Fruit fly (Drosophila melanogaster): ENCODE measurements around the gene CG9795.

CG9795 gene

dm6 chr3R:4284376-4284953 is 35.0 kb upstream of the CG9795 start:
- no peak for TF ChIP-seq net (GFP tag; optimal IDR thresholded peaks at IDR 0.05)

DNA sequence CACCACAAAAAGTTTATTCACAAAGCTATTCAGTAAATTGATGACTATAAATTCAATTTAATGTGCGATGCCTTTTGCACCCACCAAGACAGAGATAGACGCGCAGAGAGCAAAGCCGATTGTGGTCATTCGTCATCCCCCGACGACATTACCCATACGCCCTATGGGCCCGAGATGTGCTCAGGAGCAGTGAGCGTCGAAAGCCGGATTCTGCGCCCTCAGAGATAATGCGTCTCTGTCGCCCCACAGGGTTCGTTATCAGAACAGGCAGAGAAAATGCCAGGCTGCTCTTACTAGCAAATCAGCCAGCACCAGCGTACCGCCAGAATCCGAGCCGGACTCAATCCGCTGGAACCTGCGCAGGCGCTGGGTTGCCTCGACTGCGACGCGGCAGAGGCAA is 28.2 kb upstream of the CG9795 start:
- TF ChIP-seq OdsH (GFP tag; optimal IDR thresholded peaks at IDR 0.05) = no peak
- TF ChIP-seq svp (GFP tag) = peak; percentile 88
- no peak for TF ChIP-seq CG10631 (GFP tag; optimal IDR thresholded peaks at IDR 0.05)
- no peak for TF ChIP-seq Ets21C (GFP tag; optimal IDR thresholded peaks at IDR 0.05)
- no peak for TF ChIP-seq Sox14 (GFP tag; optimal IDR thresholded peaks at IDR 0.05)
- no peak for TF ChIP-seq vri (GFP tag; optimal IDR thresholded peaks at IDR 0.05)
- no peak for TF ChIP-seq CG7368 (GFP tag; optimal IDR thresholded peaks at IDR 0.05)
- TF ChIP-seq Sox102F (GFP tag; optimal IDR thresholded peaks at IDR 0.05) = no peak
- peak; percentile 25 for TF ChIP-seq CG6808 (GFP tag; optimal IDR thresholded peaks at IDR 0.05)
- peak; percentile 30 for TF ChIP-seq Eip78C (GFP tag)
- no peak for TF ChIP-seq CG8119 (GFP tag; IDR thresholded peaks at IDR 0.05)

- TF ChIP-seq CG16779 (tag; optimal IDR thresholded peaks at IDR 0.05) (no peak), Hr38 (GFP tag; optimal IDR thresholded peaks at IDR 0.05) (no peak), spab (GFP tag; optimal IDR thresholded peaks at IDR 0.05) (no peak), vri (GFP tag; optimal IDR thresholded peaks at IDR 0.05) (no peak), CG1621 (tag; optimal IDR thresholded peaks at IDR 0.05) (no peak), fd59A (GFP tag; optimal IDR thresholded peaks at IDR 0.05) (no peak), achi (GFP tag; optimal IDR thresholded peaks at IDR 0.05) (no peak), CG11762 (GFP tag; optimal IDR thresholded peaks at IDR 0.05; ENCODE audit: insufficient read depth) (no peak), cyc (GFP tag; optimal IDR thresholded peaks at IDR 0.05) (no peak), Sox102F (GFP tag; optimal IDR thresholded peaks at IDR 0.05) (no peak), dsx (GFP tag; optimal IDR thresholded peaks at IDR 0.05; ENCODE audit: poor library complexity, severe bottlenecking) (no peak), CG6276 (GFP tag; optimal IDR thresholded peaks at IDR 0.05) (no peak), CG15336 (GFP tag; IDR thresholded peaks at IDR 0.05) (no peak), CG3032 (tag; optimal IDR thresholded peaks at IDR 0.05) (no peak), fkh (GFP tag; optimal IDR thresholded peaks at IDR 0.05) (no peak)
Measured at dm6 chr3R:4292185-4292584, 27.3 kb upstream of the CG9795 start.

dm6 chr3R:4294689-4295088 is 24.8 kb upstream of the CG9795 start, which contains the start of gene Nepl11:
Gene Nepl11, minus strand, starts transcription at chr3R:4294840.
- TF ChIP-seq salr (GFP tag; optimal IDR thresholded peaks at IDR 0.05) = no peak
- TF ChIP-seq Eip75B (GFP tag; optimal IDR thresholded peaks at IDR 0.05) = no peak
- TF ChIP-seq CG16779 (tag; optimal IDR thresholded peaks at IDR 0.05) = no peak
- no peak for TF ChIP-seq dac (GFP tag; optimal IDR thresholded peaks at IDR 0.05)
- TF ChIP-seq acj6 (GFP tag; optimal IDR thresholded peaks at IDR 0.05) = no peak
- no peak for TF ChIP-seq ss (GFP tag; optimal IDR thresholded peaks at IDR 0.05)
- TF ChIP-seq Hr39 (GFP tag; optimal IDR thresholded peaks at IDR 0.05) = no peak
- no peak for TF ChIP-seq CG7368 (GFP tag; optimal IDR thresholded peaks at IDR 0.05)
- no peak for TF ChIP-seq CG15336 (GFP tag; IDR thresholded peaks at IDR 0.05)
- TF ChIP-seq eg (GFP tag; IDR thresholded peaks at IDR 0.05) = no peak
- TF ChIP-seq CG34406 (GFP tag; optimal IDR thresholded peaks at IDR 0.05) = no peak
- TF ChIP-seq Eip93F (GFP tag; optimal IDR thresholded peaks at IDR 0.05) = no peak
- no peak for TF ChIP-seq Lpt (GFP tag; optimal IDR thresholded peaks at IDR 0.05)
- TF ChIP-seq CG32006 (GFP tag; optimal IDR thresholded peaks at IDR 0.05) = no peak
- TF ChIP-seq dsx (GFP tag; optimal IDR thresholded peaks at IDR 0.05; ENCODE audit: poor library complexity, severe bottlenecking) = no peak
- no peak for TF ChIP-seq fkh (GFP tag; optimal IDR thresholded peaks at IDR 0.05)
